Worm (Caenorhabditis elegans) whole organism, L4 larva: ENCODE measurements around the gene H40L08.3.
A peak's percentile ranks its signal among the peaks of the same experiment; 100 is the strongest.

ENCODE experiments used
- D1046.2 ChIP-seq: fragments of 200-800 bp; sonication (Bioruptor generic); IDR thresholded peaks from 2 replicates; pipeline ENCODE4 v1.3.6; 2022; ENCODE audit warnings: missing genetic modification characterization, missing compliant biosample characterization
- F10B5.3 ChIP-seq: sonication (generic microtip); optimal IDR thresholded peaks from 2 replicates; lab custom pipeline; 2016; ENCODE audit warnings: mild to moderate bottlenecking, missing genetic modification characterization, missing compliant biosample characterization
- F26F4.8 ChIP-seq: fragments of 200-800 bp; sonication (Bioruptor generic); conservative IDR thresholded peaks from 2 replicates; pipeline ENCODE4 v1.3.6; 2022; ENCODE audit warnings: missing genetic modification characterization, missing compliant biosample characterization
- Y48G9A.11 ChIP-seq: fragments of 200-800 bp; sonication (Bioruptor generic); IDR thresholded peaks from 2 replicates; pipeline ENCODE4 v1.3.6; 2022; ENCODE audit warnings: missing genetic modification reagents, missing genetic modification characterization, missing compliant biosample characterization
- aha-1 ChIP-seq: fragments of 150-350 bp; peaks from one replicate; lab custom pipeline; 2014; ENCODE audit warnings: missing biosample characterization, missing genetic modification characterization
- attf-4 ChIP-seq: sonication (generic microtip); optimal IDR thresholded peaks from 3 replicates; lab custom pipeline; 2017; ENCODE audit warnings: missing biosample characterization, missing genetic modification characterization
- ceh-32 ChIP-seq: sonication (generic microtip); optimal IDR thresholded peaks from 2 replicates; lab custom pipeline; 2016; ENCODE audit warnings: mild to moderate bottlenecking, missing genetic modification characterization, missing compliant biosample characterization; ENCODE audit not compliant: poor library complexity
- cey-2 ChIP-seq: sonication (generic microtip); optimal IDR thresholded peaks from 3 replicates; lab custom pipeline; 2017; ENCODE audit warnings: missing genetic modification characterization, mild to moderate bottlenecking, missing compliant biosample characterization, antibody characterized with exemption, borderline replicate concordance; ENCODE audit not compliant: insufficient read depth
- daf-19 ChIP-seq: fragments of 200-800 bp; sonication (Bioruptor generic); conservative IDR thresholded peaks from 2 replicates; pipeline ENCODE4 v1.3.6; 2022; ENCODE audit warnings: missing genetic modification characterization, missing compliant biosample characterization
- daf-8 ChIP-seq: fragments of 200-800 bp; sonication (Bioruptor generic); IDR thresholded peaks from 2 replicates; pipeline ENCODE4 v1.3.6; 2022; ENCODE audit warnings: missing genetic modification characterization, missing compliant biosample characterization
- dmd-6 ChIP-seq: fragments of 200-800 bp; sonication (Bioruptor generic); IDR thresholded peaks from 2 replicates; pipeline ENCODE4 v1.3.6; 2022; ENCODE audit warnings: missing genetic modification reagents, missing genetic modification characterization, missing compliant biosample characterization
- dmd-8 ChIP-seq: fragments of 200-800 bp; sonication (Bioruptor generic); IDR thresholded peaks from 2 replicates; pipeline ENCODE4 v1.3.6; 2022; ENCODE audit warnings: missing genetic modification characterization, missing compliant biosample characterization
- dmd-9 ChIP-seq: fragments of 200-800 bp; sonication (Bioruptor generic); IDR thresholded peaks from 2 replicates; pipeline ENCODE4 v1.3.6; 2022; ENCODE audit warnings: missing genetic modification reagents, missing genetic modification characterization, missing compliant biosample characterization
- dpl-1 ChIP-seq: fragments of 150-350 bp; optimal IDR thresholded peaks from 2 replicates; lab custom pipeline; 2014; ENCODE audit warnings: missing biosample characterization, missing genetic modification reagents, missing genetic modification characterization
- dve-1 ChIP-seq: sonication (generic microtip); optimal IDR thresholded peaks from 2 replicates; lab custom pipeline; 2017; ENCODE audit warnings: antibody characterized with exemption, mild to moderate bottlenecking, missing genetic modification characterization, missing compliant biosample characterization; ENCODE audit not compliant: insufficient read depth
- gei-8 ChIP-seq: fragments of 200-800 bp; sonication (Bioruptor generic); optimal IDR thresholded peaks from 2 replicates; lab custom pipeline; 2018; ENCODE audit warnings: mild to moderate bottlenecking, missing genetic modification characterization, missing compliant biosample characterization
- hif-1 ChIP-seq, 2 experiments: sonication (generic microtip); optimal IDR thresholded peaks; 2 replicates each; lab custom pipeline; 2016 to 2017; ENCODE audit warnings: missing compliant biosample characterization in 2 of 2, missing genetic modification characterization in 2 of 2, missing genetic modification reagents in 2 of 2, missing genotype in 2 of 2, mild to moderate bottlenecking in 1 of 2
- hlh-11 ChIP-seq: fragments of 200-800 bp; sonication (Bioruptor generic); optimal IDR thresholded peaks from 2 replicates; lab custom pipeline; 2018; ENCODE audit warnings: mild to moderate bottlenecking, missing genetic modification characterization, missing compliant biosample characterization
- hlh-30 ChIP-seq: sonication (generic microtip); optimal IDR thresholded peaks from 2 replicates; lab custom pipeline; 2017; ENCODE audit warnings: antibody characterized with exemption, mild to moderate bottlenecking, missing genetic modification characterization, missing compliant biosample characterization; ENCODE audit not compliant: insufficient read depth
- lim-7 ChIP-seq: fragments of 200-800 bp; sonication (Bioruptor generic); IDR thresholded peaks from 2 replicates; pipeline ENCODE4 v1.3.6; 2022; ENCODE audit warnings: missing genetic modification characterization, missing compliant biosample characterization
- lin-15B ChIP-seq: fragments of 150-350 bp; sonication (generic microtip); optimal IDR thresholded peaks from 3 replicates; lab custom pipeline; 2014; ENCODE audit warnings: missing biosample characterization, missing genetic modification characterization
- lin-29 ChIP-seq: fragments of 200-800 bp; sonication (Bioruptor generic); IDR thresholded peaks from 2 replicates; pipeline ENCODE4 v1.3.6; 2022; ENCODE audit warnings: missing genetic modification reagents, missing genetic modification characterization, missing compliant biosample characterization
- lsy-2 ChIP-seq, 2 experiments: fragments of 150-350 bp in 1 of 2; sonication (generic microtip) in 1 of 2; optimal IDR thresholded peaks; 2 replicates each; lab custom pipeline; 2014 to 2017; ENCODE audit warnings: missing biosample characterization in 2 of 2, missing genetic modification characterization in 2 of 2
- mdl-1 ChIP-seq, 2 experiments: fragments of 150-350 bp in 1 of 2; sonication (generic microtip) in 1 of 2; optimal IDR thresholded peaks; 2 replicates each; lab custom pipeline; 2014 to 2017; ENCODE audit warnings: missing biosample characterization in 2 of 2, missing genetic modification characterization in 2 of 2
- mdt-29 ChIP-seq: fragments of 200-800 bp; sonication (Bioruptor generic); IDR thresholded peaks from 2 replicates; pipeline ENCODE4 v1.3.6; 2022; ENCODE audit warnings: missing genetic modification reagents, missing genetic modification characterization, missing compliant biosample characterization
- mxl-3 ChIP-seq: fragments of 200-800 bp; sonication (Bioruptor generic); optimal IDR thresholded peaks from 2 replicates; lab custom pipeline; 2018; ENCODE audit warnings: mild to moderate bottlenecking, missing genetic modification characterization, missing compliant biosample characterization
- nhr-102 ChIP-seq: sonication (generic microtip); optimal IDR thresholded peaks from 2 replicates; lab custom pipeline; 2016; ENCODE audit warnings: mild to moderate bottlenecking, missing genetic modification characterization, moderate library complexity, missing compliant biosample characterization
- nhr-11 ChIP-seq: fragments of 150-350 bp; optimal IDR thresholded peaks from 2 replicates; lab custom pipeline; 2014; ENCODE audit warnings: missing biosample characterization, missing genetic modification characterization
- nhr-28 ChIP-seq: fragments of 150-350 bp; optimal IDR thresholded peaks from 2 replicates; lab custom pipeline; 2014; ENCODE audit warnings: missing biosample characterization, missing genetic modification characterization
- nhr-41 ChIP-seq: fragments of 200-800 bp; sonication (Bioruptor generic); IDR thresholded peaks from 2 replicates; pipeline ENCODE4 v1.3.6; 2022; ENCODE audit warnings: missing genetic modification reagents, missing genetic modification characterization, missing compliant biosample characterization
- nhr-42 ChIP-seq: fragments of 200-800 bp; sonication (Bioruptor generic); IDR thresholded peaks from 2 replicates; pipeline ENCODE4 v1.3.6; 2022; ENCODE audit warnings: missing genetic modification characterization, missing compliant biosample characterization
- nhr-48 ChIP-seq: sonication (generic microtip); optimal IDR thresholded peaks from 2 replicates; lab custom pipeline; 2016; ENCODE audit warnings: mild to moderate bottlenecking, missing genetic modification characterization, missing compliant biosample characterization
- pqm-1 ChIP-seq: sonication (generic microtip); optimal IDR thresholded peaks from 2 replicates; lab custom pipeline; 2017; ENCODE audit warnings: missing biosample characterization, missing genetic modification characterization
- rbr-2 ChIP-seq: sonication (generic microtip); optimal IDR thresholded peaks from 2 replicates; lab custom pipeline; 2016; ENCODE audit warnings: missing genotype, missing genetic modification characterization, missing compliant biosample characterization
- saeg-2 ChIP-seq: fragments of 200-800 bp; sonication (Bioruptor generic); IDR thresholded peaks from 2 replicates; pipeline ENCODE4 v1.3.6; 2022; ENCODE audit warnings: missing genetic modification reagents, missing genetic modification characterization, missing compliant biosample characterization
- set-16 ChIP-seq: fragments of 200-800 bp; sonication (Bioruptor generic); IDR thresholded peaks from 2 replicates; pipeline ENCODE4 v1.3.6; 2022; ENCODE audit warnings: missing genetic modification reagents, missing genetic modification characterization, missing compliant biosample characterization
- snpc-1.2 ChIP-seq: fragments of 200-800 bp; sonication (Bioruptor generic); IDR thresholded peaks from 2 replicates; pipeline ENCODE4 v1.3.6; 2022; ENCODE audit warnings: missing genetic modification reagents, missing genetic modification characterization, missing compliant biosample characterization
- spr-1 ChIP-seq: sonication (generic microtip); optimal IDR thresholded peaks from 2 replicates; lab custom pipeline; 2016; ENCODE audit warnings: mild to moderate bottlenecking, missing genetic modification characterization, missing compliant biosample characterization
- unc-39 ChIP-seq: sonication (generic microtip); optimal IDR thresholded peaks from 2 replicates; lab custom pipeline; 2017; ENCODE audit warnings: missing biosample characterization, missing genetic modification characterization
- unc-62 ChIP-seq, 3 experiments: fragments of 150-350 bp in 1 of 3; sonication (generic microtip); optimal IDR thresholded peaks in 2 of 3; peaks in 1 of 3; 1 replicate in 1 of 3; 2 replicates in 2 of 3; lab custom pipeline; 2014 to 2017; ENCODE audit warnings: missing biosample characterization in 3 of 3, missing genetic modification characterization in 3 of 3, missing genetic modification reagents in 3 of 3, missing genotype in 1 of 3
- zag-1 ChIP-seq: fragments of 150-350 bp; optimal IDR thresholded peaks from 2 replicates; lab custom pipeline; 2014; ENCODE audit warnings: missing biosample characterization, missing genetic modification characterization
- zfp-2 ChIP-seq: sonication (generic microtip); optimal IDR thresholded peaks from 2 replicates; lab custom pipeline; 2016; ENCODE audit warnings: mild to moderate bottlenecking, missing genetic modification characterization, missing compliant biosample characterization
- zip-11 ChIP-seq: fragments of 200-800 bp; sonication (Bioruptor generic); IDR thresholded peaks from 2 replicates; pipeline ENCODE4 v1.3.6; 2022; ENCODE audit warnings: missing genetic modification characterization, missing compliant biosample characterization

Gene H40L08.3

ce11 chrX:15081486-15081885 is 5.6 kb upstream of the H40L08.3 start:
- TF ChIP-seq nhr-28 (tag; lab: Kevin White, UChicago) (peak; percentile 59), hlh-30 (tag; lab: Kevin White, UChicago) (peak; percentile 30), hlh-11 (peak; percentile 31), F10B5.3 (tag; lab: Kevin White, UChicago) (no peak), lim-7 (GFP tag; lab: Robert Waterston, UW) (no peak), dmd-8 (no peak), mdl-1 (tag; optimal IDR thresholded peaks at IDR 0.05; lab: Kevin White, UChicago) (peak in 1 of 2 experiments; percentile 66), hif-1 (tag; optimal IDR thresholded peaks at IDR 0.05; lab: Kevin White, UChicago) (no peak), lin-15B (tag; lab: Kevin White, UChicago) (no peak)

ce11 chrX:15079406-15079805 is 3.5 kb upstream of the H40L08.3 start:
- no peak for TF ChIP-seq Y48G9A.11 (GFP tag; lab: Robert Waterston, UW)
- TF ChIP-seq nhr-41, result no peak
- TF ChIP-seq aha-1, result peak; percentile 97
- TF ChIP-seq hlh-11, result peak; percentile 75
- TF ChIP-seq lin-15B (tag; lab: Kevin White, UChicago), result no peak
- TF ChIP-seq hif-1 (tag; optimal IDR thresholded peaks at IDR 0.05; lab: Kevin White, UChicago), result peak; percentile 18 to 73
- peak in 1 of 2 experiments; percentile 59 for TF ChIP-seq unc-62 (GFP tag; optimal IDR thresholded peaks at IDR 0.05 in 1 of 2; lab: Kevin White, UChicago)
- no peak for TF ChIP-seq unc-62 (tag; optimal IDR thresholded peaks at IDR 0.05; lab: Kevin White, UChicago)
- peak; percentile 47 to 56 for TF ChIP-seq mdl-1 (tag; optimal IDR thresholded peaks at IDR 0.05; lab: Kevin White, UChicago)
- TF ChIP-seq dmd-6 (GFP tag; lab: Robert Waterston, UW), result peak; percentile 28
- TF ChIP-seq nhr-28 (tag; lab: Kevin White, UChicago), result peak; percentile 43
- TF ChIP-seq zfp-2 (tag; lab: Kevin White, UChicago), result no peak
- peak; percentile 55 for TF ChIP-seq hlh-30 (tag; lab: Kevin White, UChicago)
- peak; percentile 10 for TF ChIP-seq gei-8
- no peak for TF ChIP-seq attf-4 (tag; lab: Kevin White, UChicago)
- TF ChIP-seq daf-8 (GFP tag; lab: Robert Waterston, UW), result no peak
- no peak for TF ChIP-seq nhr-102 (tag; lab: Kevin White, UChicago)
- peak; percentile 57 for TF ChIP-seq mxl-3
- peak in 1 of 2 experiments; percentile 22 for TF ChIP-seq lsy-2 (tag; optimal IDR thresholded peaks at IDR 0.05; lab: Kevin White, UChicago)
- TF ChIP-seq nhr-48 (tag; lab: Kevin White, UChicago), result peak; percentile 90
- no peak for TF ChIP-seq zip-11 (GFP tag; lab: Robert Waterston, UW)

- no peak for TF ChIP-seq snpc-1.2 (GFP tag; lab: Robert Waterston, UW)
- TF ChIP-seq aha-1, result peak; percentile 98
- TF ChIP-seq ceh-32, result no peak
- no peak for TF ChIP-seq pqm-1 (tag; lab: Kevin White, UChicago)
- no peak for TF ChIP-seq zag-1 (tag; lab: Kevin White, UChicago)
- TF ChIP-seq nhr-102 (tag; lab: Kevin White, UChicago), result no peak
These were observed 2.4 kb upstream of the H40L08.3 start for ce11 chrX:15078276-15078675.

ce11 chrX:15077597-15078261 is 1.8 kb upstream of the H40L08.3 start, which contains the start of the genes H40L08.8, H40L08.2 and H40L08.7:
TSS of gene H40L08.8 (minus strand) at chrX:15077633.
TSS of gene H40L08.2 (minus strand) at chrX:15077744.
TSS of gene H40L08.7 (minus strand) at chrX:15077744.
- TF ChIP-seq set-16 (GFP tag; lab: Robert Waterston, UW), result no peak
- TF ChIP-seq nhr-11, result no peak
- TF ChIP-seq rbr-2 (tag; lab: Kevin White, UChicago), result no peak
- no peak for TF ChIP-seq mdt-29 (GFP tag; lab: Robert Waterston, UW)
- TF ChIP-seq daf-19 (GFP tag; lab: Robert Waterston, UW), result no peak
- no peak for TF ChIP-seq nhr-42 (GFP tag; lab: Robert Waterston, UW)
- TF ChIP-seq unc-62 (GFP tag; optimal IDR thresholded peaks at IDR 0.05 in 1 of 2; lab: Kevin White, UChicago), result peak in 1 of 2 experiments; percentile 72
- TF ChIP-seq unc-62 (tag; optimal IDR thresholded peaks at IDR 0.05; lab: Kevin White, UChicago), result no peak
- no peak for TF ChIP-seq cey-2 (tag; lab: Kevin White, UChicago)
- TF ChIP-seq mdl-1 (tag; optimal IDR thresholded peaks at IDR 0.05; lab: Kevin White, UChicago), result peak; percentile 42 to 47
- TF ChIP-seq lim-7 (GFP tag; lab: Robert Waterston, UW), result no peak
- TF ChIP-seq dmd-9 (GFP tag; lab: Robert Waterston, UW), result no peak
- no peak for TF ChIP-seq nhr-41
- TF ChIP-seq lin-29 (GFP tag; lab: Robert Waterston, UW), result no peak
- TF ChIP-seq saeg-2 (GFP tag; lab: Robert Waterston, UW), result no peak
- no peak for TF ChIP-seq dpl-1 (GFP tag; lab: Kevin White, UChicago)
- TF ChIP-seq unc-39 (tag; lab: Kevin White, UChicago), result no peak
- no peak for TF ChIP-seq D1046.2
- no peak for TF ChIP-seq spr-1 (tag; lab: Kevin White, UChicago)
- TF ChIP-seq F26F4.8, result no peak
- no peak for TF ChIP-seq dve-1 (tag; lab: Kevin White, UChicago)
- TF ChIP-seq zip-11 (GFP tag; lab: Robert Waterston, UW), result no peak
